Fruit fly (Drosophila melanogaster) S2 (cell line): ENCODE measurements around the gene Or13a.

Source experiments
- CG8478 ChIP-seq: fragments of >200 bp; optimal IDR thresholded peaks from 2 replicates; lab custom pipeline; 2018
- CTCF ChIP-seq, 2 experiments: fragments of >200 bp; optimal IDR thresholded peaks; 2 replicates each; lab custom pipeline; 2018

Or13a gene

dm6 chrX:15974125-15974524 lies at the start of gene Or13a:
Gene Or13a, plus strand, starts transcription at chrX:15974425.
- TF ChIP-seq CTCF (optimal IDR thresholded peaks at IDR 0.05; lab: Kevin White, UChicago): no peak
- no peak for TF ChIP-seq CG8478 (lab: Kevin White, UChicago)

DNA sequence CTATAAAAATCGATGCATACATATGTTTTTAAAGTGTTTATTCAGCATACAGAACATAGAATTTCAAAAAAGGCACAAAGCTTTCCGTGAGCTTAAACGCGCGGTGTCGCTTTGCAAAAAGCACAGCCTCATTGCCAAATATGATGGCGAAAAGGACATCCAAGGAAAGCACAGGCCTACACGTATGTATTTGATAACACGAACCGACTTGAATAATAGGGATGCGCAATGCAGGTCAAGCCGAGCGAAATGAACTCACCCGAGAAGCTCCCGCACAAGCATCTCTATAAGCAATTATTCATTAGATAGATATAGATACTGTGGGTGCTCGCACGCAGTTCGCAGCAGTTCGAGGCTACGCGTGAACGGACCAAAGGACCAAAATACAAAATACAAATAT lies 49.4 kb upstream of the Or13a start, which contains the start of gene Lcch3:
Gene Lcch3, plus strand, starts transcription at position 301 of the 400 bp plus-strand sequence.
- TF ChIP-seq CTCF (optimal IDR thresholded peaks at IDR 0.05; lab: Kevin White, UChicago): no peak
- no peak for TF ChIP-seq CG8478 (lab: Kevin White, UChicago)

DNA sequence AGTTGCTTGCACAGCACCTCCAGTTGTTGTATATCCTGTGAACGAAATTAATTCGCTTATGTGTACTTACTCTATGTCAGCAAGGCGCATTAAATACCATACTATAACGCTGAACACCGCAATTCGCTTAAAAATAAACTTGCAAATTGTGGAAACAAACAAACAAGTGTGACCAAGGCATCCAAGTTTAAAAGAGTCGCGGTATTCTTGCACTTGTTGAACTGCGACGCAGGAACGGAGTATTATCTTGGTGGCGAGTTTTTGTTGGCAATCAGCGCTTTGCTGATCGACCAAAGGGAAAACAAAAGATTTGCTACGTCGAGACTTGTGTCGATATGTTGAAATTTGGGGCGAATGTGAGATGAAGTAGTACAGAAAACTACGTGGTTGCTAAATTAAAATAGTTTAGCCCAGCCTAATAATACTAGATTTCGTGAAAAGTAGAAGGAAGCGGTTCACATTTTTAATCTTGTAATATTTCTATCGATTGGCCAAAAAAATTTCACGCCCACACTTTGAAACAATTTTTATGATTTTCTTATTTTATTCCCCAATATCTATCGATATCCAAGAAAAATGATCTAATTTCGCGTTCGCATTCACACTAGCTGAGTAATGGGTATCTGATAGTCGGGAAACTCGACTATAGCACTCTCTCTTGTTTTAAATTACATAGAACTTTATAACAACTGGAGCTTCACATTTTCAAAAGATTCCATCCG lies 40.6 kb upstream of the Or13a start, which contains the start of gene Ranbp16:
Gene Ranbp16, minus strand, starts transcription at position 364 of the 722 bp plus-strand sequence.
- no peak for TF ChIP-seq CTCF (optimal IDR thresholded peaks at IDR 0.05; lab: Kevin White, UChicago)
- no peak for TF ChIP-seq CG8478 (lab: Kevin White, UChicago)

- no peak for TF ChIP-seq CTCF (optimal IDR thresholded peaks at IDR 0.05; lab: Kevin White, UChicago)
- TF ChIP-seq CG8478 (lab: Kevin White, UChicago): no peak
These were observed 40.0 kb upstream of the Or13a start for dm6 chrX:15934226-15934547.

DNA sequence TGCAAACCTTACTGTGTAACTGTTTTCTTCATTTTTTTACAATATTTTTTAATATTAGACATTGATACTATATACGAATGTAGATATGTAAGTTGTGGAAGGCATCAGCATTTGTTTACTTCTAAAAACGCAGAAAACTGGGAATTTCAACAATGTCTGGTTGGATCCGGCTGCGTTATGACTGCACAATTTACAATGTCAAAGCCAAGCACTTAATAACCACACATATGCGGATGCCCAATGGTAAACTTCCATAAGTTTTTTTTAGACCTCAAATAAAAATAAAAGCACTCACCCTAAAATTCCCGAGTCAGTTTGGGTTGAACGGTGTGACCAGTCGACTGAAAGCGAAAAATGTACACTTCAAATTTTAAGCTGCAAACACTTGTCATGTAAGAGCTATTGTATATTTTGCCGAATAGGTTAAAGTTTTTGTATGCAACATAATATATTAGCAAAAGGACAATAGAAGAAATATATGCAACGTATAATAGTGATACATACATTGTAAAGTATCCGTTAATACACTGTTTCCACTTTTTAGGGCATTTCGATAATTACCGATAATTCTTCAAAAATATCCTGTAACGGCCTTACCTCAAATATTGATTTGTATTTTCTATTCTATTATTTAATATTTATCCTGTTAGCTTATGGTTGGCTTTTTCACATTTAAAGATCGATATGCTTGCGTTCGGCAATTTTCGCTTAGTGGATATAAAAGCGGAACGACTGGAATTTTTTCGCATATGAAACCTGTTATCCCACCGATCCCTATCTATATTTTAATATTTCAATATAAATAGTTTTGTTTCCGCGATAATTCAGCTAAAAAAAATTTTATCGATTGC lies 33.9 kb upstream of the Or13a start, which contains the start of gene Stim:
Gene Stim, minus strand, starts transcription at position 347 of the 851 bp plus-strand sequence.
- TF ChIP-seq CG8478 (lab: Kevin White, UChicago) (no peak), CTCF (optimal IDR thresholded peaks at IDR 0.05; lab: Kevin White, UChicago) (no peak)

- TF ChIP-seq CG8478 (lab: Kevin White, UChicago): no peak
- no peak for TF ChIP-seq CTCF (optimal IDR thresholded peaks at IDR 0.05; lab: Kevin White, UChicago)
These were observed 33.3 kb upstream of the Or13a start, which contains the start of gene CG8924 for dm6 chrX:15940956-15941246. Gene CG8924, plus strand, starts transcription at chrX:15941077.

DNA sequence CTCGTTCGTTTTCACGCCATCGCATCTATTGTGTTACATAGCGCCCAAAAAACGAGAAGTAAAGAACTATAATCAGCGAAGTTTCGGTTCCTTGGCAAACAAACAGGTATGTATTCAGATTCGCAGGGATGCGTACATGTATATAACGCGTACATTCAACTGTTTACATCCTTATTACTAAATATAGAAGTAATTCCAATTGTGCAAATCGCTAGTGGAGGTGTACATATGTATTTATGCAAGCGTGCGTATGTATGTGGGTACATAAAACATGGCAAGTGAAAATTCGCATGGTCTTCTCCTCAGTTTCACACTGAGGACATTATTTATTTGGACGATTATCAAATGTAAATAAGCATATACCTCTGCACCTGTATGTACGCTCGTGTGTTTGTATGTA lies 32.7 kb upstream of the Or13a start:
- TF ChIP-seq CG8478 (lab: Kevin White, UChicago) (no peak), CTCF (optimal IDR thresholded peaks at IDR 0.05; lab: Kevin White, UChicago) (no peak)

DNA sequence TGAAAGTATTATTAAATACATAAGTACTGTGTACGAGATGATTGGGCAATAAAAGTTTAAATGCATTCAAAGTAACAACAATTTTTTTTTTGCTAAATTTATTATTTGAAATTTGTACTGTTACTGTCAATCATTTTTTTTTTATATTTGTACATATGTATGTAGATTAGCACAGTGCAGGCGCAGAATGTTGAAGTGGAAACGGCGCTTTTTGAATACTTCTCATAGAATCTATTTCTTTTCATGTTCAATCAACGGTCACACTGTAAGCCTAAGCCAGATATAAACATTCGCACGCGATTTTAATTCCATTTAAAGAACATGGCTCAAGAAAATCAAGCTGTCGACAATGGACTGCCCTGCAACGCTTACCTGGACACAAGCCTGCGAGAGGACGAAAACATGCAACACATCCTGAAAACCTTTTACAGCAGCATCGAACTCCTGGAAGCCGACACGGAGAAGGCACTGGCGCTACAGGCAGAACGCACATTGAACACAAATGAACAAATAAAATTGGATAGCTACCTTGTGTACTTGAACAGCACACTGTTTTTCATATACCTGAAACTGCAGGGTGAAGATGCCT lies 29.4 kb upstream of the Or13a start, which contains the start of gene Rrp47:
Gene Rrp47, plus strand, starts transcription at position 163 of the 589 bp plus-strand sequence.
- TF ChIP-seq CG8478 (lab: Kevin White, UChicago) (no peak), CTCF (optimal IDR thresholded peaks at IDR 0.05; lab: Kevin White, UChicago) (no peak)

DNA sequence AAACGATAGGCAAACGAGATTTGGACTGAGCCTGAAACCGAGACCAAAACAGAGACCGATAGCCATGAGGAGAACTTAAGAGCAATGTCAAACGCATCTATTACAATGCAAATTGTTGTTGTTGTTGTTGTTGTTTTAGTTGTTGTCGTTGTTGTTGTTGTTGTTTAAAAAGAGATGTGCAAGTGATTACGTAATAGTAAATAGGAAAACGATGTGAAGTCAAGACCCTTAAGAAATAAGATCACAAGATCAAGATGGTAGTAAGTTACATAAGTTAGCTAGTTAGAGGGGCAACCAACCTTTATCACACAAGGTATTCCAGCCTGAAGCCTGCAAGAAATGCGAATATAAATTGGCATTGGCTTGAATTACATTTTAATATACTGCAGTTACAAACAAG lies 24.2 kb upstream of the Or13a start:
- TF ChIP-seq CTCF (optimal IDR thresholded peaks at IDR 0.05; lab: Kevin White, UChicago): no peak
- no peak for TF ChIP-seq CG8478 (lab: Kevin White, UChicago)

dm6 chrX:15969577-15969976 lies 4.6 kb upstream of the Or13a start:
- TF ChIP-seq CTCF (optimal IDR thresholded peaks at IDR 0.05; lab: Kevin White, UChicago) (no peak), CG8478 (lab: Kevin White, UChicago) (no peak)

DNA sequence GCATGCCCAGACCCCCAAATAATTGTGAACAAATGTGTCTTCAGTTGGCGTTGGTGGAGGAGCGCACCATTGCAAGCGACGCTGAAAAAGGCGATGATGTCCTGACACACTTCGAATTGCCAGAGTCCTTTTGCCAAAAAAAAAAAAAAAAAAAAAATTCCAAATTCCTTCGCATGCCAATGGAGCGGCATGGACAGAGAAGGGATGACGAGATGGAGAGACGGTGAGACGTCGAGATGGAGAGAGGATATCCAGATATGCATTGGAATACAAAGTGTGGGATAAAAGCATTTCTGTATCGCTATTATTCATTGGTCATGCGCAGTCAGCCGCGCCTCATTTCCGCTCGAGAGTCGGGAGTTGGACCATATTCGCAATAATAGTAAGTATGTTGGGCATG lies 2.7 kb upstream of the Or13a start:
- no peak for TF ChIP-seq CTCF (optimal IDR thresholded peaks at IDR 0.05; lab: Kevin White, UChicago)
- TF ChIP-seq CG8478 (lab: Kevin White, UChicago): no peak

DNA sequence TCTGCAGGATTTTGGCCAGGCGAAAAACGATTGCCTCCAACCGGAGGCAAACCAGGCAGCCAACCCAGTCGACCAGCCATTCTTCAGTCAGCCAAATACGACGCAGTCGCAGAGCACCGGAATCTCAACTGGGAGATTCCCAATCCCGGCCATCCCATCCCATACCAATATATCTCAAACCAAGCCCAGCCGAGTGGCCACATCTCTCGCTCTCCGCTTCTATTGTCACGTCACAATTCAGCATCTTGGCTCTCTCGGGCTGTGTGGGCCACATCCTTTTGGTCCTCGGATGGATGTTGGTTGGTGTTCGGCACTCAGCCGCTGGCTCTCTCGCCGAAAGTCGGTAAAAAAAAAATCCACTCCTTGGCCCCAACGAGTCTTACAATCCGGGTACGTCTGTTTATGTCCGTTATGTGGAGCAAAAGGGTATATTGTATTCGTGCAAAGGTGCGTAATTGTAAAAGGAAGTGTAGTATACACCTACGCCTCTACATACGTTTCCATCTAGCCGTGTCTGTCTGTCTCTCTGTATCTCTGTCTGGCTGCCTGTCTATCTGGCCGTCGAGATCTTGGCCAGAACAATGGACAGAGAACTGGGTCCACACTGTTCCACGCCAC lies 959 bp upstream of the Or13a start, which contains the start of gene mmd:
Gene mmd, minus strand, starts transcription at position 3 of the 618 bp plus-strand sequence.
- no peak for TF ChIP-seq CG8478 (lab: Kevin White, UChicago)
- no peak for TF ChIP-seq CTCF (optimal IDR thresholded peaks at IDR 0.05; lab: Kevin White, UChicago)

DNA sequence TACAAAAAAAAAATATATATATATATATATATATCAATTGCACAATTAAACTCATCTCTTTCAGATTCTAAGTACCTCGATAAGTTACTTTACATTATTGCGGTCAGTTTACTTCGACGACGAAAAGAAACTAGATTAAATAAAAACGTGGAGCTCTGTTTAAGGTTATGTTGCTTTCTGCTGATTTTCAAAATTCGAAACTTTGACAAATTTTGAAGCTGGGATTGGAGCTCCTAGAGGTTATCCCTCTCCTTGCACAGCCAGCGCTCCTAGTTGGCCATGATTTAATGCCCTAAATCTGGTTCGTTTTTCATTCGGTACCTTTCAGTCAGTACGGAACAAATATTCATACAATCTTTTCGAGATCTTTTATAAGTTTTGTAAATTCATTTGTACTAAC lies 2.3 kb downstream of the Or13a start, which contains the start of gene CG42766:
Gene CG42766, plus strand, starts transcription at position 301 of the 400 bp plus-strand sequence.
- TF ChIP-seq CG8478 (lab: Kevin White, UChicago) (no peak), CTCF (optimal IDR thresholded peaks at IDR 0.05; lab: Kevin White, UChicago) (no peak)

dm6 chrX:15982844-15983243 lies 8.6 kb downstream of the Or13a start, which contains the start of gene Cep164:
Gene Cep164, minus strand, starts transcription at chrX:15982944.
- no peak for TF ChIP-seq CTCF (optimal IDR thresholded peaks at IDR 0.05; lab: Kevin White, UChicago)
